Fruit fly (Drosophila melanogaster) whole organism, embryonic: ENCODE results near the gene CG7685.
A peak's percentile ranks its signal among the peaks of the same experiment; 100 is the strongest.

ENCODE experiments used
- Adf1 ChIP-seq: fragments of 200-800 bp; sonication (Bioruptor generic); IDR thresholded peaks from 2 replicates; pipeline ENCODE4 v1.3.6; 2022; ENCODE audit warnings: missing biosample characterization, missing genetic modification characterization
- Atf-2 ChIP-seq: fragments of 200-800 bp; sonication (Bioruptor generic); optimal IDR thresholded peaks from 2 replicates; lab custom pipeline; 2016; ENCODE audit warnings: missing biosample characterization, missing genetic modification characterization
- Awh ChIP-seq: fragments of 200-800 bp; sonication (Bioruptor generic); IDR thresholded peaks from 2 replicates; pipeline ENCODE4, ENCODE4 v1.3.6; 2022; ENCODE audit warnings: missing biosample characterization, missing genetic modification characterization
- CG10267 ChIP-seq: fragments of 200-800 bp; sonication (Bioruptor generic); optimal IDR thresholded peaks from 2 replicates; lab custom pipeline; 2018; ENCODE audit warnings: missing biosample characterization, mild to moderate bottlenecking, missing genetic modification characterization, moderate library complexity
- CG10959 ChIP-seq: fragments of 200-800 bp; sonication (Bioruptor generic); IDR thresholded peaks from 2 replicates; pipeline ENCODE4 v1.3.6; 2022; ENCODE audit warnings: missing biosample characterization, missing genetic modification characterization
- CG11093 ChIP-seq: fragments of 200-800 bp; sonication (Bioruptor generic); IDR thresholded peaks from 3 replicates; pipeline ENCODE4 v1.3.6; 2022; ENCODE audit warnings: missing biosample characterization, missing genetic modification characterization
- CG1233 ChIP-seq: fragments of 200-800 bp; sonication (Bioruptor generic); optimal IDR thresholded peaks from 4 replicates; lab custom pipeline; 2018; ENCODE audit warnings: missing biosample characterization, mild to moderate bottlenecking, missing genetic modification characterization
- CG13775 ChIP-seq: fragments of 200-800 bp; sonication (Bioruptor generic); optimal IDR thresholded peaks from 3 replicates; lab custom pipeline; 2017; ENCODE audit warnings: missing biosample characterization, mild to moderate bottlenecking, missing genetic modification characterization
- CG14667 ChIP-seq: fragments of 200-800 bp; sonication (Bioruptor generic); IDR thresholded peaks from 2 replicates; pipeline ENCODE4 v1.3.6; 2022; ENCODE audit warnings: missing biosample characterization, missing genetic modification characterization
- CG15011 ChIP-seq: fragments of 200-800 bp; sonication (Bioruptor generic); optimal IDR thresholded peaks from 3 replicates; lab custom pipeline; 2018; ENCODE audit warnings: missing biosample characterization, mild to moderate bottlenecking, missing genetic modification characterization
- CG1529 ChIP-seq: fragments of 200-800 bp; sonication (Bioruptor generic); optimal IDR thresholded peaks from 3 replicates; lab custom pipeline; 2018; ENCODE audit warnings: missing biosample characterization, missing genetic modification characterization
- CG18011 ChIP-seq: fragments of 200-800 bp; sonication (Bioruptor generic); optimal IDR thresholded peaks from 2 replicates; lab custom pipeline; 2017; ENCODE audit warnings: missing biosample characterization, missing genetic modification characterization, mild to moderate bottlenecking, moderate library complexity, missing genotype
- CG2678 ChIP-seq: fragments of 200-800 bp; sonication (Bioruptor generic); optimal IDR thresholded peaks from 3 replicates; lab custom pipeline; 2019; ENCODE audit warnings: missing biosample characterization, mild to moderate bottlenecking, missing genetic modification characterization, moderate library complexity
- CG2889 ChIP-seq: fragments of 200-800 bp; sonication (Bioruptor generic); IDR thresholded peaks from 3 replicates; pipeline ENCODE4 v1.3.6; 2022; ENCODE audit warnings: missing biosample characterization, missing genetic modification characterization
- CG32532 ChIP-seq: fragments of 200-800 bp; sonication (Bioruptor generic); IDR thresholded peaks from 2 replicates; pipeline ENCODE4 v1.3.6; 2022; ENCODE audit warnings: missing biosample characterization, missing genetic modification characterization
- CG32767 ChIP-seq: fragments of 200-800 bp; sonication (Bioruptor generic); IDR thresholded peaks from 2 replicates; pipeline ENCODE4 v1.3.6; 2022; ENCODE audit warnings: missing biosample characterization, missing genetic modification characterization
- CG4854 ChIP-seq: fragments of 200-800 bp; sonication (Bioruptor generic); optimal IDR thresholded peaks from 2 replicates; lab custom pipeline; 2016; ENCODE audit warnings: missing biosample characterization, missing genetic modification characterization, inconsistent platforms
- CG8089 ChIP-seq: fragments of 200-800 bp; sonication (Bioruptor generic); optimal IDR thresholded peaks from 3 replicates; lab custom pipeline; 2016; ENCODE audit warnings: missing biosample characterization, missing genetic modification characterization
- Deaf1 ChIP-seq: fragments of 200-800 bp; optimal IDR thresholded peaks from 3 replicates; lab custom pipeline; 2019; ENCODE audit warnings: missing biosample characterization, mild to moderate bottlenecking, missing genetic modification characterization, moderate library complexity
- Dfd ChIP-seq, 2 experiments: fragments of >200 bp; optimal IDR thresholded peaks; 2 replicates each; lab custom pipeline; 2017; ENCODE audit warnings: missing biosample characterization in 2 of 2, missing genetic modification characterization in 2 of 2
- ERR ChIP-seq: fragments of 200-800 bp; sonication (Bioruptor generic); optimal IDR thresholded peaks from 2 replicates; lab custom pipeline; 2016; ENCODE audit warnings: missing biosample characterization, missing genetic modification characterization
- Eip74EF ChIP-seq, 2 experiments: fragments of 200-800 bp in 1 of 2; fragments of >200 bp in 1 of 2; sonication (Bioruptor generic) in 1 of 2; optimal IDR thresholded peaks; 2 replicates each; lab custom pipeline; 2017 to 2019; ENCODE audit warnings: missing biosample characterization in 2 of 2, missing genetic modification characterization in 2 of 2, mild to moderate bottlenecking in 1 of 2, moderate library complexity in 1 of 2
- Ets97D ChIP-seq: fragments of 200-800 bp; sonication (Bioruptor generic); optimal IDR thresholded peaks from 3 replicates; lab custom pipeline; 2016; ENCODE audit warnings: missing biosample characterization, missing genetic modification characterization
- HLH3B ChIP-seq: fragments of 200-800 bp; sonication (Bioruptor generic); IDR thresholded peaks from 2 replicates; pipeline ENCODE4 v1.3.6; 2022; ENCODE audit warnings: missing biosample characterization, missing genetic modification characterization
- HLH4C ChIP-seq: fragments of 200-800 bp; sonication (Bioruptor generic); IDR thresholded peaks from 3 replicates; pipeline ENCODE4 v1.3.6; 2022; ENCODE audit warnings: missing biosample characterization, missing genetic modification characterization; ENCODE audit not compliant: partially characterized antibody
- Hmx ChIP-seq: fragments of 200-800 bp; sonication (Bioruptor generic); optimal IDR thresholded peaks from 2 replicates; lab custom pipeline; 2016; ENCODE audit warnings: missing biosample characterization, missing genetic modification characterization
- Jarid2 ChIP-seq: fragments of 200-800 bp; sonication (Bioruptor generic); optimal IDR thresholded peaks from 3 replicates; lab custom pipeline; 2017; ENCODE audit warnings: mild to moderate bottlenecking, missing biosample characterization, missing genetic modification reagents, missing genetic modification characterization
- Neu2 ChIP-seq: fragments of 200-800 bp; sonication (Bioruptor generic); optimal IDR thresholded peaks from 3 replicates; lab custom pipeline; 2016; ENCODE audit warnings: missing biosample characterization, missing genetic modification characterization, borderline replicate concordance
- Sox100B ChIP-seq: fragments of 200-800 bp; sonication (Bioruptor generic); optimal IDR thresholded peaks from 3 replicates; lab custom pipeline; 2018; ENCODE audit warnings: missing biosample characterization, mild to moderate bottlenecking, missing genetic modification characterization
- Trl ChIP-seq, 3 experiments: fragments of >200 bp in 2 of 3; fragments of 200-800 bp in 1 of 3; sonication (Bioruptor generic) in 1 of 3; optimal IDR thresholded peaks; 2 replicates in 1 of 3; 3 replicates in 2 of 3; lab custom pipeline; 2016 to 2017; ENCODE audit warnings: missing biosample characterization in 1 of 3, missing genetic modification characterization in 1 of 3
- bbx ChIP-seq: fragments of 200-800 bp; sonication (Bioruptor generic); IDR thresholded peaks from 2 replicates; pipeline ENCODE4 v1.3.6; 2022; ENCODE audit warnings: missing biosample characterization, missing genetic modification characterization; ENCODE audit not compliant: partially characterized antibody
- bigmax ChIP-seq: fragments of 200-800 bp; sonication (Bioruptor generic); optimal IDR thresholded peaks from 2 replicates; lab custom pipeline; 2018; ENCODE audit warnings: missing biosample characterization, mild to moderate bottlenecking, missing genetic modification characterization
- chif ChIP-seq, 2 experiments: fragments of 200-800 bp; sonication (Bioruptor generic); optimal IDR thresholded peaks; 3 replicates each; lab custom pipeline; 2016; ENCODE audit warnings: missing biosample characterization in 2 of 2, missing genetic modification characterization in 2 of 2
- dan ChIP-seq: fragments of 200-800 bp; sonication (Bioruptor generic); IDR thresholded peaks from 2 replicates; pipeline ENCODE4 v1.3.6; 2022; ENCODE audit warnings: missing biosample characterization, missing genetic modification characterization
- en ChIP-seq: fragments of 200-800 bp; sonication (Bioruptor generic); optimal IDR thresholded peaks from 2 replicates; lab custom pipeline; 2016; ENCODE audit warnings: missing biosample characterization, missing genetic modification characterization
- exex ChIP-seq: fragments of 200-800 bp; sonication (Bioruptor generic); optimal IDR thresholded peaks from 4 replicates; lab custom pipeline; 2018; ENCODE audit warnings: missing biosample characterization, mild to moderate bottlenecking, missing genetic modification characterization, moderate library complexity
- fd3F ChIP-seq: fragments of 200-800 bp; sonication (Bioruptor generic); optimal IDR thresholded peaks from 2 replicates; lab custom pipeline; 2018; ENCODE audit warnings: missing biosample characterization, mild to moderate bottlenecking, missing genetic modification characterization, moderate library complexity
- jigr1 ChIP-seq: fragments of 200-800 bp; sonication (Bioruptor generic); IDR thresholded peaks from 3 replicates; pipeline ENCODE4 v1.3.6; 2022; ENCODE audit warnings: missing biosample characterization, missing genetic modification characterization
- org-1 ChIP-seq: fragments of 200-800 bp; sonication (Bioruptor generic); optimal IDR thresholded peaks from 2 replicates; lab custom pipeline; 2017; ENCODE audit warnings: missing biosample characterization, missing genetic modification characterization
- pum ChIP-seq: fragments of 200-800 bp; sonication (Bioruptor generic); optimal IDR thresholded peaks from 2 replicates; lab custom pipeline; 2016; ENCODE audit warnings: missing biosample characterization, missing genetic modification characterization
- rib ChIP-seq: fragments of 200-800 bp; sonication (Bioruptor generic); IDR thresholded peaks from 2 replicates; pipeline ENCODE4 v1.3.6; 2022; ENCODE audit warnings: missing biosample characterization, missing genetic modification characterization
- row ChIP-seq: fragments of 200-800 bp; sonication (Bioruptor generic); IDR thresholded peaks from 3 replicates; pipeline ENCODE4 v1.3.6; 2022; ENCODE audit warnings: missing biosample characterization, missing genetic modification characterization
- salm ChIP-seq: fragments of 200-800 bp; sonication (Bioruptor generic); optimal IDR thresholded peaks from 2 replicates; lab custom pipeline; 2018; ENCODE audit warnings: missing biosample characterization, mild to moderate bottlenecking, missing genetic modification characterization
- sim ChIP-seq: fragments of 200-800 bp; sonication (Bioruptor generic); IDR thresholded peaks from 2 replicates; pipeline ENCODE4 v1.3.6; 2022; ENCODE audit warnings: missing biosample characterization, missing genetic modification characterization
- ssp ChIP-seq: fragments of 200-800 bp; sonication (Bioruptor generic); IDR thresholded peaks from 2 replicates; pipeline ENCODE4 v1.3.6; 2022; ENCODE audit warnings: missing biosample characterization, missing genetic modification characterization
- tna ChIP-seq: fragments of 200-800 bp; sonication (Bioruptor generic); IDR thresholded peaks from 2 replicates; pipeline ENCODE4 v1.3.6; 2022; ENCODE audit warnings: missing biosample characterization, missing genetic modification characterization; ENCODE audit not compliant: partially characterized antibody
- unc-4 ChIP-seq: fragments of 200-800 bp; sonication (Bioruptor generic); IDR thresholded peaks from 2 replicates; pipeline ENCODE4 v1.3.6; 2022; ENCODE audit warnings: missing biosample characterization, missing genetic modification characterization; ENCODE audit not compliant: partially characterized antibody
- unpg ChIP-seq: fragments of 200-800 bp; sonication (Bioruptor generic); optimal IDR thresholded peaks from 3 replicates; lab custom pipeline; 2018; ENCODE audit warnings: missing biosample characterization, mild to moderate bottlenecking, missing genetic modification characterization, moderate library complexity
- zen ChIP-seq: fragments of 200-800 bp; sonication (Bioruptor generic); optimal IDR thresholded peaks from 3 replicates; lab custom pipeline; 2018; ENCODE audit warnings: missing biosample characterization, mild to moderate bottlenecking, missing genetic modification characterization, moderate library complexity
- zf30C ChIP-seq: fragments of 200-800 bp; sonication (Bioruptor generic); optimal IDR thresholded peaks from 3 replicates; lab custom pipeline; 2018; ENCODE audit warnings: missing biosample characterization, mild to moderate bottlenecking, missing genetic modification characterization
- zfh1 ChIP-seq: fragments of 200-800 bp; sonication (Bioruptor generic); IDR thresholded peaks from 3 replicates; pipeline ENCODE4 v1.3.6; 2022; ENCODE audit warnings: missing biosample characterization, missing genetic modification characterization

CG7685 gene

DNA sequence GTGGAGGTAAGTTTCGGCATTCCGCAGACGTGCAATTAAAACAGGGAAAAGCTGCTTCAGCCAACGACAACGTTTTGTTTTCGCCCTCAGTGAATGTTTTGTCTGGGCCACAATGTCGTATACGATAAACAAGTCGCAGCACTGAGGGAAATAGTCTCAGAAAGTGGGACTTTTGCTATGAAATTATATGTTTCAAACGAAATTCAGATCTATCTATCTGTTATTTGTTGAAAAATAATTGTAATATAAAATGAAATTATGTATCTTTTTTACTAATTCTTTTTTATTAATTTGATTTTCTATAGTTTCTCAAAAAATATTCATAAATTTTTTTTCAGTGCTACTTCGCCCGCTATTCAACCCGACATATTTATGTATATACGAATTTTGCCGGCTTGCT is 11.3 kb upstream of the CG7685 start (continued):
- no peak for TF ChIP-seq HLH4C (GFP tag; lab: Robert Waterston, UW)
- TF ChIP-seq jigr1 (GFP tag; lab: Robert Waterston, UW), result no peak
- no peak for TF ChIP-seq dan (GFP tag; lab: Robert Waterston, UW)
- TF ChIP-seq ssp (GFP tag; lab: Robert Waterston, UW), result no peak
- TF ChIP-seq salm, result no peak
- no peak for TF ChIP-seq CG2678
- TF ChIP-seq sim (GFP tag; lab: Robert Waterston, UW), result no peak
- no peak for TF ChIP-seq CG10267
- no peak for TF ChIP-seq Trl (optimal IDR thresholded peaks at IDR 0.05; lab: Kevin White, UChicago)
- TF ChIP-seq Trl (GFP tag; optimal IDR thresholded peaks at IDR 0.05; lab: Kevin White, UChicago), result no peak
- TF ChIP-seq bigmax (GFP tag; lab: Kevin White, UChicago), result no peak
- no peak for TF ChIP-seq CG10959 (GFP tag; lab: Robert Waterston, UW)
- no peak for TF ChIP-seq zen (tag; lab: Kevin White, UChicago)
- no peak for TF ChIP-seq CG1233 (GFP tag; lab: Kevin White, UChicago)
- TF ChIP-seq pum (GFP tag; lab: Kevin White, UChicago), result no peak
- TF ChIP-seq Neu2 (GFP tag; lab: Kevin White, UChicago), result no peak
- TF ChIP-seq CG13775 (GFP tag; lab: Kevin White, UChicago), result peak; percentile 59
- TF ChIP-seq Deaf1, result no peak
- peak; percentile 73 for TF ChIP-seq CG32532
- TF ChIP-seq CG1529 (GFP tag; lab: Kevin White, UChicago), result no peak
- no peak for TF ChIP-seq ERR (GFP tag; lab: Kevin White, UChicago)
- TF ChIP-seq Jarid2, result no peak
- TF ChIP-seq CG2889 (GFP tag; lab: Robert Waterston, UW), result peak; percentile 41; the same call in 1 of the 3 replicates
- TF ChIP-seq bbx (GFP tag; lab: Robert Waterston, UW), result no peak
- no peak for TF ChIP-seq CG11093
- TF ChIP-seq Eip74EF (GFP tag; optimal IDR thresholded peaks at IDR 0.05; lab: Kevin White, UChicago), result no peak
- no peak for TF ChIP-seq en (GFP tag; lab: Kevin White, UChicago)
- peak; percentile 79 for TF ChIP-seq row
- TF ChIP-seq exex (tag; lab: Kevin White, UChicago), result no peak
- TF ChIP-seq Ets97D, result no peak
- TF ChIP-seq fd3F (GFP tag; lab: Kevin White, UChicago), result peak; percentile 32
- TF ChIP-seq unc-4 (GFP tag; lab: Robert Waterston, UW), result no peak
- TF ChIP-seq CG32767, result 0 out of 2 replicates have a peak, but pooled peaks have one; percentile 47
- TF ChIP-seq Sox100B, result no peak
- peak; percentile 7 for TF ChIP-seq CG18011
- TF ChIP-seq rib, result no peak
- peak; percentile 72 for TF ChIP-seq unpg (GFP tag; lab: Kevin White, UChicago)
- no peak for TF ChIP-seq chif (GFP tag; optimal IDR thresholded peaks at IDR 0.05; lab: Kevin White, UChicago)
- no peak for TF ChIP-seq Atf-2 (GFP tag; lab: Kevin White, UChicago)
- TF ChIP-seq org-1 (GFP tag; lab: Kevin White, UChicago), result peak; percentile 27
- no peak for TF ChIP-seq CG15011 (GFP tag; lab: Kevin White, UChicago)
- no peak for TF ChIP-seq Awh (GFP tag; lab: Robert Waterston, UW)
- TF ChIP-seq zf30C (GFP tag; lab: Kevin White, UChicago), result peak; percentile 28
- no peak for TF ChIP-seq CG8089 (GFP tag; lab: Kevin White, UChicago)
- no peak for TF ChIP-seq Hmx (GFP tag; lab: Kevin White, UChicago)
- TF ChIP-seq CG14667 (GFP tag; lab: Robert Waterston, UW), result no peak
- TF ChIP-seq CG4854 (GFP tag; lab: Kevin White, UChicago), result no peak
- no peak; the same call in 2 of the 3 replicates for TF ChIP-seq zfh1 (GFP tag; lab: Robert Waterston, UW)
- no peak for TF ChIP-seq HLH3B
- TF ChIP-seq Dfd (GFP tag; optimal IDR thresholded peaks at IDR 0.05; lab: Kevin White, UChicago), result no peak
- TF ChIP-seq tna (GFP tag; lab: Robert Waterston, UW), result no peak
- TF ChIP-seq Adf1 (GFP tag; lab: Robert Waterston, UW), result peak; percentile 13; the same call in 1 of the 2 replicates
